Fruit fly (Drosophila melanogaster) whole organism, embryonic: ENCODE data around the gene Arpc2.

Experiments used
- Blimp-1 ChIP-seq: fragments of 200-800 bp; sonication (Bioruptor generic); optimal IDR thresholded peaks from 3 replicates; lab custom pipeline; 2018; ENCODE audit warnings: missing biosample characterization, missing genetic modification characterization, mild to moderate bottlenecking, moderate library complexity, missing genetic modification reagents
- Elba2 ChIP-seq: fragments of 200-800 bp; sonication (Bioruptor generic); optimal IDR thresholded peaks from 3 replicates; lab custom pipeline; 2016; ENCODE audit warnings: missing biosample characterization, missing genetic modification characterization
- Gug ChIP-seq: fragments of 200-800 bp; sonication (Bioruptor generic); IDR thresholded peaks from 4 replicates; pipeline ENCODE4 v1.3.6; 2022; ENCODE audit warnings: missing biosample characterization, missing genetic modification characterization
- croc ChIP-seq: fragments of 200-800 bp; sonication (Bioruptor generic); conservative IDR thresholded peaks from 3 replicates; pipeline ENCODE4 v1.3.6; 2022; ENCODE audit warnings: missing biosample characterization, missing genetic modification characterization
- sqz ChIP-seq: fragments of 200-800 bp; sonication (Bioruptor generic); optimal IDR thresholded peaks from 3 replicates; lab custom pipeline; 2018; ENCODE audit warnings: missing biosample characterization, mild to moderate bottlenecking, missing genetic modification characterization

DNA sequence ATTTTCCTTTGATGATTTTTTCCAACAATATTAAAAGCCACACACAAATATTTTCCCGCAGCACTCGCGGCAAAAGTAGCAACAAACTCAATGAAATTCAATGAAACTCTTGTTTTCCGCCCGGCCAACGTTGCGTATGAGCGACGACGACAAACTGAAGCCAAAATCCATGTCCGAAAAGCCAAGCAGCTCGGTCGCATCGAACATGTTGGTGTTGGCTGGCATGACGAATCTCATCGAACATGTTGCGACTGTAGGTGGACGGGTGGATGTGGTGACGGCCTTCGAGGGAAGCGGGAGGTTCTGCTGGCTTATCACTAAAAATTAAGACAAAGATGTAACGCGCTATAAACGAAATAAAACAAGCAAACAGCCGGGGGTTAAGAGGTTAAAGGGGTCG lies 17.6 kb upstream of the Arpc2 start:
- no peak for TF ChIP-seq Gug
- TF ChIP-seq Elba2 (GFP tag; lab: Kevin White, UChicago) = no peak
- TF ChIP-seq sqz = no peak
- no peak for TF ChIP-seq Blimp-1
- TF ChIP-seq croc = no peak
